Fruit fly (Drosophila melanogaster): ENCODE measurements around the gene CG42717.
A peak's percentile ranks its signal among the peaks of the same experiment; 100 is the strongest.

The CG42717 gene

DNA sequence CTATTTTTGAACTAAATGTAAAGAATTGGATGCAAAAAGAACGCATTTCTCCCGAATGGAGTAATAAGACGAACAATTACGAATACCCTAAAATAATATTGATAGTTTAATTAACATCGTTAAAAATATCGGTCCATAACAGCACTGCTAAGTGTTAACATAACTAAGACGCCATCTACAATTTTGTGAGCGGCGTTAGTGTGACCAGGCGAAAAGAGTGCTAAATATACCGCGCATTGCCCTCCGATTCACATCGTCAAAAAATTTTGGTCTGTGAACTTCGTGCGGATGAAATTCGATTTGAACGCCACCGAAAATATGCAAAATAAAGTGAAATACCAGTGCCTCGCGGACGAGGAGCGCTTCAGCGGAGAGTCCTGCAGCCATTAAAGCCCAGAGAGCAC, 18.7 kb upstream of the CG42717 start, which contains the start of gene Mbs (continued):
- TF ChIP-seq Hand (GFP tag; optimal IDR thresholded peaks at IDR 0.05) = no peak
- no peak for TF ChIP-seq NK7.1 (GFP tag; optimal IDR thresholded peaks at IDR 0.05)
- TF ChIP-seq CG17186 (GFP tag; optimal IDR thresholded peaks at IDR 0.05) = peak; percentile 46
- peak; percentile 6 for TF ChIP-seq CG12071 (GFP tag; optimal IDR thresholded peaks at IDR 0.05)
- TF ChIP-seq CG17912 (GFP tag; optimal IDR thresholded peaks at IDR 0.05) = peak; percentile 48
- peak; percentile 57 for TF ChIP-seq CG13296 (GFP tag; optimal IDR thresholded peaks at IDR 0.05)
- peak; percentile 7; the same call in 1 of the 2 replicates for TF ChIP-seq CG9932 (GFP tag; IDR thresholded peaks at IDR 0.05)
- no peak for TF ChIP-seq cg (GFP tag; optimal IDR thresholded peaks at IDR 0.05)
- TF ChIP-seq CG14860 (GFP tag; IDR thresholded peaks at IDR 0.05; ENCODE audit: partially characterized antibody) = 0 out of 3 replicates have a peak, but pooled peaks have one; percentile 10
- no peak for TF ChIP-seq CG9437 (GFP tag; optimal IDR thresholded peaks at IDR 0.05)
- TF ChIP-seq CG31365 (tag; optimal IDR thresholded peaks at IDR 0.05) = peak; percentile 36
- TF ChIP-seq crp (GFP tag; optimal IDR thresholded peaks at IDR 0.05) = no peak
- no peak for TF ChIP-seq tup (GFP tag; optimal IDR thresholded peaks at IDR 0.05)
- peak; percentile 11 for TF ChIP-seq CG17359 (tag; optimal IDR thresholded peaks at IDR 0.05)
- no peak for TF ChIP-seq CG6654 (GFP tag; optimal IDR thresholded peaks at IDR 0.05)
- TF ChIP-seq Lhr (GFP tag; optimal IDR thresholded peaks at IDR 0.05) = peak; percentile 55
- no peak for TF ChIP-seq CG3407 (GFP tag; optimal IDR thresholded peaks at IDR 0.05)
- peak; percentile 54; the same call in 2 of the 3 replicates for TF ChIP-seq Opbp (GFP tag; IDR thresholded peaks at IDR 0.05; ENCODE audit: partially characterized antibody)
- TF ChIP-seq CG6683 (GFP tag; optimal IDR thresholded peaks at IDR 0.05) = no peak
- peak; percentile 85 for TF ChIP-seq CG9797 (GFP tag; optimal IDR thresholded peaks at IDR 0.05)
- TF ChIP-seq zen2 (GFP tag; IDR thresholded peaks at IDR 0.05; ENCODE audit: partially characterized antibody) = peak; percentile 64
- no peak for TF ChIP-seq CG6689 (GFP tag; IDR thresholded peaks at IDR 0.05)
- peak; percentile 22; the same call in 1 of the 3 replicates for TF ChIP-seq CG7963 (GFP tag; IDR thresholded peaks at IDR 0.05; ENCODE audit: partially characterized antibody)
- peak; percentile 9 for TF ChIP-seq CG10267 (tag; optimal IDR thresholded peaks at IDR 0.05)
- peak; percentile 27 for TF ChIP-seq caup (GFP tag; optimal IDR thresholded peaks at IDR 0.05; ENCODE audit: severe bottlenecking)
- peak; percentile 27 for TF ChIP-seq Ets97D (GFP tag; optimal IDR thresholded peaks at IDR 0.05)
- TF ChIP-seq disco-r (GFP tag; optimal IDR thresholded peaks at IDR 0.05) = no peak
- TF ChIP-seq z (GFP tag; IDR thresholded peaks at IDR 0.05) = no peak
- TF ChIP-seq Meics (GFP tag; optimal IDR thresholded peaks at IDR 0.05) = peak; percentile 12
- peak; percentile 57; the same call in 1 of the 2 replicates for TF ChIP-seq CG2129 (GFP tag; IDR thresholded peaks at IDR 0.05; ENCODE audit: partially characterized antibody)
- TF ChIP-seq Dref (GFP tag; IDR thresholded peaks at IDR 0.05) = peak; percentile 41
- TF ChIP-seq Bgb (GFP tag; IDR thresholded peaks at IDR 0.05; ENCODE audit: partially characterized antibody) = peak; percentile 66
- TF ChIP-seq Nf-YB (GFP tag; optimal IDR thresholded peaks at IDR 0.05) = peak; percentile 22
- TF ChIP-seq gsb-n (tag; optimal IDR thresholded peaks at IDR 0.05) = peak; percentile 36
- peak; percentile 69 for TF ChIP-seq CG7745 (tag; optimal IDR thresholded peaks at IDR 0.05)
- peak; percentile 10; the same call in 1 of the 2 replicates for TF ChIP-seq NFAT (GFP tag; IDR thresholded peaks at IDR 0.05)
- no peak for TF ChIP-seq CG10431 (GFP tag; optimal IDR thresholded peaks at IDR 0.05)
- no peak for TF ChIP-seq CG13123 (GFP tag; optimal IDR thresholded peaks at IDR 0.05)
- no peak for TF ChIP-seq ash1 (GFP tag; optimal IDR thresholded peaks at IDR 0.05)
- TF ChIP-seq abd-A (tag; optimal IDR thresholded peaks at IDR 0.05) = peak; percentile 61
- peak; percentile 24; the same call in 1 of the 2 replicates for TF ChIP-seq inv (GFP tag; IDR thresholded peaks at IDR 0.05; ENCODE audit: partially characterized antibody)
- TF ChIP-seq CG31224 (GFP tag; IDR thresholded peaks at IDR 0.05) = no peak
- peak; percentile 9 for TF ChIP-seq CG10147 (GFP tag; optimal IDR thresholded peaks at IDR 0.05)
- peak; percentile 62; the same call in 2 of the 3 replicates for TF ChIP-seq ci (GFP tag; IDR thresholded peaks at IDR 0.05)
- no peak for TF ChIP-seq Hr78 (GFP tag; optimal IDR thresholded peaks at IDR 0.05)
- TF ChIP-seq Six4 (GFP tag; optimal IDR thresholded peaks at IDR 0.05) = no peak
- TF ChIP-seq Rfx (GFP tag; IDR thresholded peaks at IDR 0.05) = peak; percentile 60
- peak; percentile 29 for TF ChIP-seq CG2712 (tag; optimal IDR thresholded peaks at IDR 0.05)

Data from whole organism, embryonic.